Worm (Caenorhabditis elegans) whole organism, young adult: Measurements from ENCODE around the gene nmr-2.
A peak's percentile ranks its signal among the peaks of the same experiment; 100 is the strongest.

Source experiments
- F23B12.7 ChIP-seq: sonication (generic microtip); optimal IDR thresholded peaks from 2 replicates; lab custom pipeline; 2017; ENCODE audit warnings: missing genetic modification characterization, mild to moderate bottlenecking, missing compliant biosample characterization, antibody characterized with exemption, moderate library complexity; ENCODE audit not compliant: insufficient read depth
- F49E8.2 ChIP-seq: sonication (generic microtip); optimal IDR thresholded peaks from 3 replicates; lab custom pipeline; 2017; ENCODE audit warnings: missing genetic modification characterization, mild to moderate bottlenecking, missing compliant biosample characterization, antibody characterized with exemption, moderate library complexity; ENCODE audit not compliant: insufficient read depth
- F52B5.7 ChIP-seq: sonication (generic microtip); optimal IDR thresholded peaks from 2 replicates; lab custom pipeline; 2016; ENCODE audit warnings: mild to moderate bottlenecking, missing genetic modification characterization, missing compliant biosample characterization
- K11D2.4 ChIP-seq: fragments of 200-800 bp; sonication (Bioruptor generic); IDR thresholded peaks from 2 replicates; pipeline ENCODE4 v1.3.6; 2022; ENCODE audit warnings: missing genetic modification reagents, missing genetic modification characterization, missing compliant biosample characterization
- Y53F4B.3 ChIP-seq: fragments of 200-800 bp; sonication (Bioruptor generic); IDR thresholded peaks from 2 replicates; pipeline ENCODE4 v1.3.6; 2022; ENCODE audit warnings: missing genetic modification reagents, missing genetic modification characterization, missing compliant biosample characterization
- Y56A3A.18 ChIP-seq: fragments of 200-800 bp; sonication (Bioruptor generic); IDR thresholded peaks from 2 replicates; pipeline ENCODE4 v1.3.6; 2022; ENCODE audit warnings: missing genetic modification reagents, missing genetic modification characterization, missing compliant biosample characterization
- Y67H2A.10 ChIP-seq: fragments of 200-800 bp; sonication (Bioruptor generic); conservative IDR thresholded peaks from 2 replicates; pipeline ENCODE4 v1.3.6; 2022; ENCODE audit warnings: missing genetic modification reagents, missing genetic modification characterization, missing compliant biosample characterization
- Y79H2A.3 ChIP-seq: fragments of 200-800 bp; sonication (Bioruptor generic); conservative IDR thresholded peaks from 2 replicates; pipeline ENCODE4 v1.3.6; 2022; ENCODE audit warnings: missing genetic modification reagents, missing genetic modification characterization, missing compliant biosample characterization
- aptf-2 ChIP-seq: fragments of 200-800 bp; sonication (Bioruptor generic); conservative IDR thresholded peaks from 2 replicates; pipeline ENCODE4 v1.3.6; 2022; ENCODE audit warnings: missing genetic modification reagents, missing genetic modification characterization, missing compliant biosample characterization
- atf-7 ChIP-seq: sonication (generic microtip); optimal IDR thresholded peaks from 2 replicates; lab custom pipeline; 2017; ENCODE audit warnings: mild to moderate bottlenecking, missing genetic modification characterization, missing compliant biosample characterization
- attf-6 ChIP-seq: fragments of 200-800 bp; sonication (Bioruptor generic); IDR thresholded peaks from 2 replicates; pipeline ENCODE4 v1.3.6; 2022; ENCODE audit warnings: missing genetic modification reagents, missing genetic modification characterization, missing compliant biosample characterization
- bed-1 ChIP-seq: fragments of 200-800 bp; sonication (Bioruptor generic); IDR thresholded peaks from 2 replicates; pipeline ENCODE4 v1.3.6; 2022; ENCODE audit warnings: missing genetic modification reagents, missing genetic modification characterization, missing compliant biosample characterization
- bed-2 ChIP-seq: fragments of 200-800 bp; sonication (Bioruptor generic); IDR thresholded peaks from 2 replicates; pipeline ENCODE4 v1.3.6; 2022; ENCODE audit warnings: missing genetic modification reagents, missing genetic modification characterization, missing compliant biosample characterization
- cebp-2 ChIP-seq: fragments of 200-800 bp; sonication (Bioruptor generic); IDR thresholded peaks from 2 replicates; pipeline ENCODE4 v1.3.6; 2022; ENCODE audit warnings: missing genetic modification characterization, missing compliant biosample characterization
- chd-7 ChIP-seq: sonication (generic microtip); optimal IDR thresholded peaks from 2 replicates; lab custom pipeline; 2016; ENCODE audit warnings: mild to moderate bottlenecking, missing genetic modification characterization, moderate library complexity, missing compliant biosample characterization
- dox-1 ChIP-seq: fragments of 200-800 bp; sonication (Bioruptor generic); IDR thresholded peaks from 2 replicates; pipeline ENCODE4 v1.3.6; 2022; ENCODE audit warnings: missing genetic modification reagents, missing genetic modification characterization, missing compliant biosample characterization
- dpff-1 ChIP-seq: sonication (generic microtip); optimal IDR thresholded peaks from 2 replicates; lab custom pipeline; 2017; ENCODE audit warnings: mild to moderate bottlenecking, missing genetic modification characterization, missing compliant biosample characterization
- egl-44 ChIP-seq: fragments of 200-800 bp; sonication (Bioruptor generic); IDR thresholded peaks from 2 replicates; pipeline ENCODE4 v1.3.6; 2022; ENCODE audit warnings: missing genetic modification reagents, missing genetic modification characterization, missing compliant biosample characterization
- ekl-4 ChIP-seq: fragments of 200-800 bp; sonication (Bioruptor generic); IDR thresholded peaks from 2 replicates; pipeline ENCODE4 v1.3.6; 2022; ENCODE audit warnings: missing genetic modification reagents, missing genetic modification characterization, missing compliant biosample characterization
- fkh-3 ChIP-seq: sonication (generic microtip); optimal IDR thresholded peaks from 2 replicates; lab custom pipeline; 2016; ENCODE audit warnings: mild to moderate bottlenecking, missing genetic modification characterization, missing compliant biosample characterization
- hlh-12 ChIP-seq: sonication (generic microtip); optimal IDR thresholded peaks from 2 replicates; lab custom pipeline; 2016; ENCODE audit warnings: missing genetic modification characterization, missing compliant biosample characterization
- hmg-1.2 ChIP-seq: fragments of 200-800 bp; sonication (Bioruptor generic); IDR thresholded peaks from 2 replicates; pipeline ENCODE4 v1.3.6; 2022; ENCODE audit warnings: missing genetic modification reagents, missing genetic modification characterization, missing compliant biosample characterization
- hsf-1 ChIP-seq: fragments of 200-800 bp; sonication (Bioruptor generic); IDR thresholded peaks from 2 replicates; pipeline ENCODE4 v1.3.6; 2022; ENCODE audit warnings: missing genetic modification reagents, missing genetic modification characterization, missing compliant biosample characterization
- lin-40 ChIP-seq: sonication (generic microtip); optimal IDR thresholded peaks from 2 replicates; lab custom pipeline; 2016; ENCODE audit warnings: missing genetic modification characterization, mild to moderate bottlenecking, missing compliant biosample characterization, missing genotype, missing genetic modification reagents
- lir-1 ChIP-seq: fragments of 200-800 bp; sonication (Bioruptor generic); conservative IDR thresholded peaks from 2 replicates; pipeline ENCODE4 v1.3.6; 2022; ENCODE audit warnings: missing genetic modification reagents, missing genetic modification characterization, missing compliant biosample characterization
- madf-6 ChIP-seq: fragments of 200-800 bp; sonication (Bioruptor generic); IDR thresholded peaks from 2 replicates; pipeline ENCODE4 v1.3.6; 2022; ENCODE audit warnings: missing genetic modification reagents, missing genetic modification characterization, missing compliant biosample characterization
- mcd-1 ChIP-seq: fragments of 200-800 bp; sonication (Bioruptor generic); IDR thresholded peaks from 2 replicates; pipeline ENCODE4 v1.3.6; 2022; ENCODE audit warnings: missing genetic modification reagents, missing genetic modification characterization, missing compliant biosample characterization
- nhr-27 ChIP-seq: fragments of 200-800 bp; sonication (Bioruptor generic); optimal IDR thresholded peaks from 2 replicates; lab custom pipeline; 2018; ENCODE audit warnings: mild to moderate bottlenecking, missing genetic modification characterization, moderate library complexity, missing compliant biosample characterization
- pbrm-1 ChIP-seq: fragments of 200-800 bp; sonication (Bioruptor generic); IDR thresholded peaks from 2 replicates; pipeline ENCODE4 v1.3.6; 2022; ENCODE audit warnings: missing genetic modification reagents, missing genetic modification characterization, missing compliant biosample characterization
- pha-4 ChIP-seq: fragments of 150-350 bp; sonication (generic microtip); optimal IDR thresholded peaks from 2 replicates; lab custom pipeline; 2014; ENCODE audit warnings: missing biosample characterization, missing genetic modification reagents, missing genetic modification characterization
- rcor-1 ChIP-seq: fragments of 200-800 bp; sonication (Bioruptor generic); IDR thresholded peaks from 2 replicates; pipeline ENCODE4 v1.3.6; 2022; ENCODE audit warnings: missing genetic modification reagents, missing genetic modification characterization, missing compliant biosample characterization
- repo-1 ChIP-seq: sonication (generic microtip); optimal IDR thresholded peaks from 2 replicates; lab custom pipeline; 2017; ENCODE audit warnings: mild to moderate bottlenecking, missing genetic modification characterization, missing compliant biosample characterization
- rpc-1 ChIP-seq, 2 experiments: fragments of 150-350 bp in 1 of 2; sonication (generic microtip) in 1 of 2; optimal IDR thresholded peaks; 2 replicates each; lab custom pipeline; 2014 to 2018; ENCODE audit warnings: missing biosample characterization in 1 of 2, missing genetic modification characterization in 1 of 2, missing genetic modification reagents in 1 of 2, missing genotype in 1 of 2
- sptf-2 ChIP-seq: fragments of 200-800 bp; sonication (Bioruptor generic); optimal IDR thresholded peaks from 2 replicates; lab custom pipeline; 2018; ENCODE audit warnings: mild to moderate bottlenecking, missing genetic modification characterization, missing compliant biosample characterization
- tbp1 ChIP-seq: fragments of 200-800 bp; sonication (Bioruptor generic); optimal IDR thresholded peaks from 2 replicates; lab custom pipeline; 2018; ENCODE audit warnings: mild to moderate bottlenecking, missing genetic modification characterization, missing compliant biosample characterization
- xnd-1 ChIP-seq: sonication (generic microtip); optimal IDR thresholded peaks from 2 replicates; lab custom pipeline; 2016; ENCODE audit warnings: missing genotype, missing genetic modification reagents, missing genetic modification characterization, missing compliant biosample characterization
- ztf-3 ChIP-seq: fragments of 200-800 bp; sonication (Bioruptor generic); optimal IDR thresholded peaks from 2 replicates; lab custom pipeline; 2018; ENCODE audit warnings: mild to moderate bottlenecking, missing genetic modification characterization, missing compliant biosample characterization

nmr-2 gene

ce11 chrV:14999485-15000023 is 11.9 kb downstream of the nmr-2 start, which contains the start of gene T01C3.11 (continued):
- TF ChIP-seq tbp1 (GFP tag; lab: Kevin White, UChicago): peak; percentile 32
- TF ChIP-seq atf-7 (tag; lab: Kevin White, UChicago): no peak
- no peak for TF ChIP-seq cebp-2 (GFP tag; lab: Robert Waterston, UW)
- TF ChIP-seq attf-6 (GFP tag; lab: Robert Waterston, UW): peak; percentile 53; the same call in 1 of the 2 replicates
- TF ChIP-seq madf-6 (GFP tag; lab: Robert Waterston, UW): peak; percentile 57
- peak; percentile 68 for TF ChIP-seq F49E8.2 (tag; lab: Kevin White, UChicago)
- TF ChIP-seq rpc-1 (optimal IDR thresholded peaks at IDR 0.05; lab: Kevin White, UChicago): no peak
- TF ChIP-seq rpc-1 (tag; optimal IDR thresholded peaks at IDR 0.05; lab: Kevin White, UChicago): no peak
- no peak for TF ChIP-seq lir-1
- TF ChIP-seq hlh-12 (tag; lab: Kevin White, UChicago): no peak
- TF ChIP-seq bed-1 (GFP tag; lab: Robert Waterston, UW): no peak
- TF ChIP-seq ekl-4 (GFP tag; lab: Robert Waterston, UW): peak; percentile 56; the same call in 1 of the 2 replicates
- TF ChIP-seq lin-40: no peak
- TF ChIP-seq fkh-3 (tag; lab: Kevin White, UChicago): no peak
- TF ChIP-seq repo-1 (tag; lab: Kevin White, UChicago): no peak
- TF ChIP-seq sptf-2 (GFP tag; lab: Kevin White, UChicago): no peak
- TF ChIP-seq ztf-3 (GFP tag; lab: Kevin White, UChicago): no peak
- TF ChIP-seq mcd-1 (GFP tag; lab: Robert Waterston, UW): no peak
- no peak for TF ChIP-seq chd-7 (tag; lab: Kevin White, UChicago)
- no peak for TF ChIP-seq Y53F4B.3
- TF ChIP-seq pbrm-1: peak; percentile 13; the same call in 1 of the 2 replicates
- TF ChIP-seq xnd-1: no peak
- no peak for TF ChIP-seq Y56A3A.18
- TF ChIP-seq F52B5.7 (tag; lab: Kevin White, UChicago): no peak
- TF ChIP-seq, all 124 proteins: peak for 17

DNA sequence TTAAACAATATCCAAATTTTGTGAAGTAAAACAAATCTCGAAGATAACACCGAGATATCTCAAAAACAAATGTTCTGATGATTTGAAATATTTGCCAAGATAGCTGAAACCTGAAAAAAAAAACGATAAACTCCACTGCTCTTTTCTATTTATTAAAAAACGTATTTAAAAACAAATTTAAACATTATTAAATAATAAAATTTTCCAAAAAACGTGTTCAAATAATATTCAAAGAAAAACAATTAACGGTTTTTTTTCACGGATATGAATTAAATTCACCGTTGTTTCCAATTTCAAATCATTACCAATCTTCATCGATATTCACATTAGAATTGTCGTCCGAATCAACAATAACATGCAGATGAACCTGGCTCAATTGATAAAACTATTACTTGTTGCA is 15.2 kb downstream of the nmr-2 start, which contains the start of gene irld-14:
Gene irld-14 (plus strand): TSS at position 301 of the 400 bp plus-strand sequence.
- TF ChIP-seq dox-1 (no peak), hmg-1.2 (GFP tag; lab: Robert Waterston, UW) (no peak), F23B12.7 (no peak), xnd-1 (no peak), repo-1 (tag; lab: Kevin White, UChicago) (no peak), pha-4 (no peak), cebp-2 (GFP tag; lab: Robert Waterston, UW) (no peak), hsf-1 (GFP tag; lab: Robert Waterston, UW) (no peak), aptf-2 (GFP tag; lab: Robert Waterston, UW) (no peak), bed-2 (GFP tag; lab: Robert Waterston, UW) (no peak), egl-44 (GFP tag; lab: Robert Waterston, UW) (no peak), rcor-1 (no peak), nhr-27 (tag; lab: Kevin White, UChicago) (no peak), bed-1 (GFP tag; lab: Robert Waterston, UW) (no peak), attf-6 (GFP tag; lab: Robert Waterston, UW) (no peak), Y67H2A.10 (GFP tag; lab: Robert Waterston, UW) (no peak), ekl-4 (GFP tag; lab: Robert Waterston, UW) (no peak), Y79H2A.3 (GFP tag; lab: Robert Waterston, UW) (no peak), dpff-1 (no peak), K11D2.4 (GFP tag; lab: Robert Waterston, UW) (no peak)
